Worm (Caenorhabditis elegans) whole organism, young adult: ENCODE measurements around the gene F44G4.6.

Experiments
- B0261.1 ChIP-seq: sonication (generic microtip); optimal IDR thresholded peaks from 2 replicates; lab custom pipeline; 2016; ENCODE audit warnings: mild to moderate bottlenecking, missing genetic modification characterization, moderate library complexity, missing compliant biosample characterization
- C17E4.6 ChIP-seq: fragments of 200-800 bp; sonication (Bioruptor generic); IDR thresholded peaks from 2 replicates; pipeline ENCODE4 v1.3.6; 2022; ENCODE audit warnings: missing genetic modification reagents, missing genetic modification characterization, missing compliant biosample characterization
- F10E7.11 ChIP-seq: sonication (generic microtip); optimal IDR thresholded peaks from 2 replicates; lab custom pipeline; 2017; ENCODE audit warnings: mild to moderate bottlenecking, missing genetic modification characterization, moderate library complexity, missing compliant biosample characterization
- F39B2.1 ChIP-seq: fragments of 200-800 bp; sonication (Bioruptor generic); IDR thresholded peaks from 2 replicates; pipeline ENCODE4 v1.3.6; 2022; ENCODE audit warnings: missing genetic modification reagents, missing genetic modification characterization, missing compliant biosample characterization
- F57C9.4 ChIP-seq: sonication (generic microtip); optimal IDR thresholded peaks from 2 replicates; lab custom pipeline; 2017; ENCODE audit warnings: mild to moderate bottlenecking, missing genetic modification characterization, missing compliant biosample characterization
- K12H6.12 ChIP-seq: fragments of 200-800 bp; sonication (Bioruptor generic); optimal IDR thresholded peaks from 2 replicates; lab custom pipeline; 2018; ENCODE audit warnings: mild to moderate bottlenecking, missing genetic modification characterization, missing compliant biosample characterization
- Y53F4B.3 ChIP-seq: fragments of 200-800 bp; sonication (Bioruptor generic); IDR thresholded peaks from 2 replicates; pipeline ENCODE4 v1.3.6; 2022; ENCODE audit warnings: missing genetic modification reagents, missing genetic modification characterization, missing compliant biosample characterization
- Y53G8AR.9 ChIP-seq: fragments of 200-800 bp; sonication (Bioruptor generic); conservative IDR thresholded peaks from 2 replicates; pipeline ENCODE4 v1.3.6; 2022; ENCODE audit warnings: missing genetic modification reagents, missing genetic modification characterization, missing compliant biosample characterization
- Y56A3A.18 ChIP-seq: fragments of 200-800 bp; sonication (Bioruptor generic); IDR thresholded peaks from 2 replicates; pipeline ENCODE4 v1.3.6; 2022; ENCODE audit warnings: missing genetic modification reagents, missing genetic modification characterization, missing compliant biosample characterization
- Y95B8A.8 ChIP-seq: fragments of 200-800 bp; sonication (Bioruptor generic); IDR thresholded peaks from 2 replicates; pipeline ENCODE4 v1.3.6; 2022; ENCODE audit warnings: missing genetic modification reagents, missing genetic modification characterization, missing compliant biosample characterization
- akir-1 ChIP-seq: fragments of 200-800 bp; sonication (Bioruptor generic); optimal IDR thresholded peaks from 2 replicates; lab custom pipeline; 2018; ENCODE audit warnings: mild to moderate bottlenecking, missing genetic modification characterization, moderate library complexity, missing compliant biosample characterization
- aptf-2 ChIP-seq: fragments of 200-800 bp; sonication (Bioruptor generic); conservative IDR thresholded peaks from 2 replicates; pipeline ENCODE4 v1.3.6; 2022; ENCODE audit warnings: missing genetic modification reagents, missing genetic modification characterization, missing compliant biosample characterization
- athp-1 ChIP-seq: sonication (generic microtip); optimal IDR thresholded peaks from 2 replicates; lab custom pipeline; 2017; ENCODE audit warnings: mild to moderate bottlenecking, missing genetic modification characterization, missing compliant biosample characterization
- attf-6 ChIP-seq: fragments of 200-800 bp; sonication (Bioruptor generic); IDR thresholded peaks from 2 replicates; pipeline ENCODE4 v1.3.6; 2022; ENCODE audit warnings: missing genetic modification reagents, missing genetic modification characterization, missing compliant biosample characterization
- ceh-58 ChIP-seq: fragments of 200-800 bp; sonication (Bioruptor generic); IDR thresholded peaks from 2 replicates; pipeline ENCODE4 v1.3.6; 2022; ENCODE audit warnings: missing genetic modification characterization, missing compliant biosample characterization
- efl-1 ChIP-seq: fragments of 150-350 bp; optimal IDR thresholded peaks from 2 replicates; lab custom pipeline; 2014; ENCODE audit warnings: missing biosample characterization, missing genetic modification reagents, missing genetic modification characterization
- egl-44 ChIP-seq: fragments of 200-800 bp; sonication (Bioruptor generic); IDR thresholded peaks from 2 replicates; pipeline ENCODE4 v1.3.6; 2022; ENCODE audit warnings: missing genetic modification reagents, missing genetic modification characterization, missing compliant biosample characterization
- ekl-4 ChIP-seq: fragments of 200-800 bp; sonication (Bioruptor generic); IDR thresholded peaks from 2 replicates; pipeline ENCODE4 v1.3.6; 2022; ENCODE audit warnings: missing genetic modification reagents, missing genetic modification characterization, missing compliant biosample characterization
- hlh-12 ChIP-seq: sonication (generic microtip); optimal IDR thresholded peaks from 2 replicates; lab custom pipeline; 2016; ENCODE audit warnings: missing genetic modification characterization, missing compliant biosample characterization
- hlh-26 ChIP-seq: fragments of 200-800 bp; sonication (Bioruptor generic); conservative IDR thresholded peaks from 2 replicates; pipeline ENCODE4 v1.3.6; 2022; ENCODE audit warnings: missing genetic modification reagents, missing genetic modification characterization, missing compliant biosample characterization
- hsf-1 ChIP-seq: fragments of 200-800 bp; sonication (Bioruptor generic); IDR thresholded peaks from 2 replicates; pipeline ENCODE4 v1.3.6; 2022; ENCODE audit warnings: missing genetic modification reagents, missing genetic modification characterization, missing compliant biosample characterization
- lag-1 ChIP-seq: fragments of 200-800 bp; sonication (Bioruptor generic); IDR thresholded peaks from 2 replicates; pipeline ENCODE4 v1.3.6; 2022; ENCODE audit warnings: missing genetic modification reagents, missing genetic modification characterization, missing compliant biosample characterization
- let-607 ChIP-seq, 2 experiments: fragments of 200-800 bp in 1 of 2; sonication (Bioruptor generic) in 1 of 2; sonication (generic microtip) in 1 of 2; optimal IDR thresholded peaks; 2 replicates each; lab custom pipeline; 2016 to 2018; ENCODE audit warnings: mild to moderate bottlenecking in 2 of 2, missing compliant biosample characterization in 2 of 2, missing genetic modification characterization in 2 of 2, moderate library complexity in 2 of 2, missing genotype in 1 of 2
- lin-54 ChIP-seq: fragments of 200-800 bp; sonication (Bioruptor generic); optimal IDR thresholded peaks from 2 replicates; lab custom pipeline; 2018; ENCODE audit warnings: mild to moderate bottlenecking, missing genetic modification characterization, missing compliant biosample characterization
- lsl-1 ChIP-seq: fragments of 200-800 bp; sonication (Bioruptor generic); optimal IDR thresholded peaks from 2 replicates; lab custom pipeline; 2018; ENCODE audit warnings: mild to moderate bottlenecking, missing genetic modification characterization, moderate library complexity, missing compliant biosample characterization
- mel-28 ChIP-seq: sonication (generic microtip); optimal IDR thresholded peaks from 2 replicates; lab custom pipeline; 2016; ENCODE audit warnings: borderline replicate concordance, mild to moderate bottlenecking, missing genetic modification characterization, missing compliant biosample characterization
- mxl-1 ChIP-seq: sonication (generic microtip); optimal IDR thresholded peaks from 2 replicates; lab custom pipeline; 2016; ENCODE audit warnings: missing genetic modification characterization, missing compliant biosample characterization
- nfya-1 ChIP-seq: sonication (generic microtip); optimal IDR thresholded peaks from 2 replicates; lab custom pipeline; 2017; ENCODE audit warnings: antibody characterized with exemption, missing compliant biosample characterization, missing genetic modification characterization, borderline replicate concordance; ENCODE audit not compliant: insufficient read depth
- nfyb-1 ChIP-seq: fragments of 200-800 bp; sonication (Bioruptor generic); IDR thresholded peaks from 2 replicates; pipeline ENCODE4 v1.3.6; 2022; ENCODE audit warnings: missing genetic modification reagents, missing genetic modification characterization, missing compliant biosample characterization
- nhr-120 ChIP-seq: fragments of 200-800 bp; sonication (Bioruptor generic); IDR thresholded peaks from 2 replicates; pipeline ENCODE4 v1.3.6; 2022; ENCODE audit warnings: missing genetic modification characterization, missing compliant biosample characterization
- nhr-27 ChIP-seq: fragments of 200-800 bp; sonication (Bioruptor generic); optimal IDR thresholded peaks from 2 replicates; lab custom pipeline; 2018; ENCODE audit warnings: mild to moderate bottlenecking, missing genetic modification characterization, moderate library complexity, missing compliant biosample characterization
- nhr-80 ChIP-seq: sonication (generic microtip); optimal IDR thresholded peaks from 2 replicates; lab custom pipeline; 2016; ENCODE audit warnings: missing genetic modification characterization, missing compliant biosample characterization
- nhr-90 ChIP-seq: sonication (generic microtip); optimal IDR thresholded peaks from 2 replicates; lab custom pipeline; 2016; ENCODE audit warnings: missing genotype, mild to moderate bottlenecking, missing genetic modification characterization, missing compliant biosample characterization
- rec-8 ChIP-seq, 2 experiments: sonication (generic microtip); optimal IDR thresholded peaks; 2 replicates each; lab custom pipeline; 2016; ENCODE audit warnings: mild to moderate bottlenecking in 2 of 2, missing genetic modification characterization in 2 of 2, missing genetic modification reagents in 2 of 2, missing genotype in 2 of 2, missing biosample characterization in 1 of 2, missing compliant biosample characterization in 1 of 2, moderate library complexity in 1 of 2
- rpc-1 ChIP-seq, 2 experiments: fragments of 150-350 bp in 1 of 2; sonication (generic microtip) in 1 of 2; optimal IDR thresholded peaks; 2 replicates each; lab custom pipeline; 2014 to 2018; ENCODE audit warnings: missing biosample characterization in 1 of 2, missing genetic modification characterization in 1 of 2, missing genetic modification reagents in 1 of 2, missing genotype in 1 of 2
- sea-2 ChIP-seq: fragments of 200-800 bp; sonication (Bioruptor generic); IDR thresholded peaks from 2 replicates; pipeline ENCODE4 v1.3.6; 2022; ENCODE audit warnings: missing genetic modification characterization, missing compliant biosample characterization
- ztf-22 ChIP-seq: fragments of 200-800 bp; sonication (Bioruptor generic); optimal IDR thresholded peaks from 2 replicates; lab custom pipeline; 2018; ENCODE audit warnings: mild to moderate bottlenecking, missing genetic modification characterization, moderate library complexity, missing compliant biosample characterization

Gene F44G4.6

ce11 chrII:9001743-9002222 lies at the start of gene F44G4.6:
F44G4.6 (minus strand) TSS chrII:9001793.
- TF ChIP-seq aptf-2 = no peak
- TF ChIP-seq F57C9.4 = no peak
- TF ChIP-seq nhr-27 (tag; lab: Kevin White, UChicago) = no peak
- TF ChIP-seq sea-2 (GFP tag; lab: Robert Waterston, UW) = no peak
- TF ChIP-seq K12H6.12 (tag; lab: Kevin White, UChicago) = no peak
- TF ChIP-seq mel-28 (tag; lab: Kevin White, UChicago) = no peak
- TF ChIP-seq hlh-12 (tag; lab: Kevin White, UChicago) = no peak
- no peak for TF ChIP-seq B0261.1 (tag; lab: Kevin White, UChicago)
- TF ChIP-seq F10E7.11 (tag; lab: Kevin White, UChicago) = no peak
- TF ChIP-seq Y56A3A.18 (GFP tag; lab: Robert Waterston, UW) = no peak
- TF ChIP-seq hlh-26 (GFP tag; lab: Robert Waterston, UW) = no peak
- TF ChIP-seq Y53F4B.3 = no peak
- TF ChIP-seq nhr-120 = no peak
- TF ChIP-seq C17E4.6 (GFP tag; lab: Robert Waterston, UW) = no peak
- TF ChIP-seq akir-1 (GFP tag; lab: Kevin White, UChicago) = no peak
- no peak for TF ChIP-seq Y53G8AR.9 (GFP tag; lab: Robert Waterston, UW)
- no peak for TF ChIP-seq nhr-90 (tag; lab: Kevin White, UChicago)

ce11 chrII:9042059-9042458 lies 40.5 kb upstream of the F44G4.6 start:
- peak; percentile 53 for TF ChIP-seq nhr-80 (tag; lab: Kevin White, UChicago)
- TF ChIP-seq Y53G8AR.9 (GFP tag; lab: Robert Waterston, UW) = 0 out of 2 replicates have a peak, but pooled peaks have one; percentile 20
- no peak for TF ChIP-seq ceh-58 (GFP tag; lab: Robert Waterston, UW)
- TF ChIP-seq, all 124 proteins: peak for 2

- TF ChIP-seq lsl-1 = no peak
- no peak for TF ChIP-seq F39B2.1 (GFP tag; lab: Robert Waterston, UW)
- TF ChIP-seq lag-1 (GFP tag; lab: Robert Waterston, UW) = no peak
- no peak for TF ChIP-seq athp-1 (tag; lab: Kevin White, UChicago)
- no peak for TF ChIP-seq egl-44 (GFP tag; lab: Robert Waterston, UW)
- no peak for TF ChIP-seq attf-6 (GFP tag; lab: Robert Waterston, UW)
These were observed 39.7 kb upstream of the F44G4.6 start, which contains the start of gene F37B12.3 for ce11 chrII:9041306-9041705. F37B12.3 (minus strand) TSS chrII:9041406.

ce11 chrII:9038736-9039135 lies 37.1 kb upstream of the F44G4.6 start:
- TF ChIP-seq Y53G8AR.9 (GFP tag; lab: Robert Waterston, UW) = no peak
- no peak for TF ChIP-seq let-607 (tag; optimal IDR thresholded peaks at IDR 0.05; lab: Kevin White, UChicago)
- TF ChIP-seq nfyb-1 (GFP tag; lab: Robert Waterston, UW) = no peak
- TF ChIP-seq lin-54 = no peak
- no peak for TF ChIP-seq ztf-22 (GFP tag; lab: Kevin White, UChicago)
- no peak for TF ChIP-seq efl-1 (GFP tag; lab: Kevin White, UChicago)
- no peak for TF ChIP-seq rpc-1 (optimal IDR thresholded peaks at IDR 0.05; lab: Kevin White, UChicago)
- no peak for TF ChIP-seq rpc-1 (tag; optimal IDR thresholded peaks at IDR 0.05; lab: Kevin White, UChicago)
- no peak for TF ChIP-seq hsf-1 (GFP tag; lab: Robert Waterston, UW)
- TF ChIP-seq Y95B8A.8 (GFP tag; lab: Robert Waterston, UW) = no peak
- no peak for TF ChIP-seq ekl-4 (GFP tag; lab: Robert Waterston, UW)
- TF ChIP-seq rec-8 (tag; optimal IDR thresholded peaks at IDR 0.05; lab: Kevin White, UChicago) = no peak
- TF ChIP-seq nfya-1 (tag; lab: Kevin White, UChicago) = no peak
- no peak for TF ChIP-seq nhr-120
- no peak for TF ChIP-seq mxl-1 (tag; lab: Kevin White, UChicago)
- no peak for TF ChIP-seq aptf-2
- TF ChIP-seq, all 124 proteins: peak for 0
